Worm (Caenorhabditis elegans) whole organism, young adult: ENCODE results near the gene clec-133.

Source experiments
- C17E4.6 ChIP-seq: fragments of 200-800 bp; sonication (Bioruptor generic); IDR thresholded peaks from 2 replicates; pipeline ENCODE4 v1.3.6; 2022; ENCODE audit warnings: missing genetic modification reagents, missing genetic modification characterization, missing compliant biosample characterization
- F10E7.11 ChIP-seq: sonication (generic microtip); optimal IDR thresholded peaks from 2 replicates; lab custom pipeline; 2017; ENCODE audit warnings: mild to moderate bottlenecking, missing genetic modification characterization, moderate library complexity, missing compliant biosample characterization
- F57C9.4 ChIP-seq: sonication (generic microtip); optimal IDR thresholded peaks from 2 replicates; lab custom pipeline; 2017; ENCODE audit warnings: mild to moderate bottlenecking, missing genetic modification characterization, missing compliant biosample characterization
- T07F8.4 ChIP-seq: sonication (generic microtip); optimal IDR thresholded peaks from 2 replicates; lab custom pipeline; 2016; ENCODE audit warnings: mild to moderate bottlenecking, missing genetic modification characterization, moderate library complexity, missing compliant biosample characterization
- Y67H2A.10 ChIP-seq: fragments of 200-800 bp; sonication (Bioruptor generic); conservative IDR thresholded peaks from 2 replicates; pipeline ENCODE4 v1.3.6; 2022; ENCODE audit warnings: missing genetic modification reagents, missing genetic modification characterization, missing compliant biosample characterization
- Y95B8A.8 ChIP-seq: fragments of 200-800 bp; sonication (Bioruptor generic); IDR thresholded peaks from 2 replicates; pipeline ENCODE4 v1.3.6; 2022; ENCODE audit warnings: missing genetic modification reagents, missing genetic modification characterization, missing compliant biosample characterization
- ZK185.1 ChIP-seq: sonication (generic microtip); optimal IDR thresholded peaks from 2 replicates; lab custom pipeline; 2016; ENCODE audit warnings: mild to moderate bottlenecking, missing genetic modification characterization, missing compliant biosample characterization; ENCODE audit not compliant: poor library complexity, severe bottlenecking
- aptf-2 ChIP-seq: fragments of 200-800 bp; sonication (Bioruptor generic); conservative IDR thresholded peaks from 2 replicates; pipeline ENCODE4 v1.3.6; 2022; ENCODE audit warnings: missing genetic modification reagents, missing genetic modification characterization, missing compliant biosample characterization
- atf-7 ChIP-seq: sonication (generic microtip); optimal IDR thresholded peaks from 2 replicates; lab custom pipeline; 2017; ENCODE audit warnings: mild to moderate bottlenecking, missing genetic modification characterization, missing compliant biosample characterization
- attf-3 ChIP-seq: fragments of 200-800 bp; sonication (Bioruptor generic); conservative IDR thresholded peaks from 2 replicates; pipeline ENCODE4 v1.3.6; 2022; ENCODE audit warnings: missing genetic modification reagents, missing genetic modification characterization, missing compliant biosample characterization
- attf-5 ChIP-seq: fragments of 200-800 bp; sonication (Bioruptor generic); optimal IDR thresholded peaks from 2 replicates; lab custom pipeline; 2018; ENCODE audit warnings: mild to moderate bottlenecking, missing genetic modification characterization, missing compliant biosample characterization
- bed-2 ChIP-seq: fragments of 200-800 bp; sonication (Bioruptor generic); IDR thresholded peaks from 2 replicates; pipeline ENCODE4 v1.3.6; 2022; ENCODE audit warnings: missing genetic modification reagents, missing genetic modification characterization, missing compliant biosample characterization
- ceh-91 ChIP-seq: fragments of 200-800 bp; sonication (Bioruptor generic); IDR thresholded peaks from 2 replicates; pipeline ENCODE4 v1.3.6; 2022; ENCODE audit warnings: missing genetic modification reagents, missing genetic modification characterization, missing compliant biosample characterization
- efl-1 ChIP-seq: fragments of 150-350 bp; optimal IDR thresholded peaks from 2 replicates; lab custom pipeline; 2014; ENCODE audit warnings: missing biosample characterization, missing genetic modification reagents, missing genetic modification characterization
- egl-18 ChIP-seq: fragments of 200-800 bp; sonication (Bioruptor generic); IDR thresholded peaks from 2 replicates; pipeline ENCODE4 v1.3.6; 2022; ENCODE audit warnings: missing genetic modification reagents, missing genetic modification characterization, missing compliant biosample characterization
- ekl-4 ChIP-seq: fragments of 200-800 bp; sonication (Bioruptor generic); IDR thresholded peaks from 2 replicates; pipeline ENCODE4 v1.3.6; 2022; ENCODE audit warnings: missing genetic modification reagents, missing genetic modification characterization, missing compliant biosample characterization
- fkh-3 ChIP-seq: sonication (generic microtip); optimal IDR thresholded peaks from 2 replicates; lab custom pipeline; 2016; ENCODE audit warnings: mild to moderate bottlenecking, missing genetic modification characterization, missing compliant biosample characterization
- gei-17 ChIP-seq: fragments of 200-800 bp; sonication (Bioruptor generic); optimal IDR thresholded peaks from 2 replicates; lab custom pipeline; 2018; ENCODE audit warnings: mild to moderate bottlenecking, missing genetic modification characterization, missing compliant biosample characterization
- him-1 ChIP-seq: sonication (generic microtip); optimal IDR thresholded peaks from 2 replicates; lab custom pipeline; 2016; ENCODE audit warnings: missing genotype, missing genetic modification reagents, missing genetic modification characterization, missing compliant biosample characterization
- hlh-26 ChIP-seq: fragments of 200-800 bp; sonication (Bioruptor generic); conservative IDR thresholded peaks from 2 replicates; pipeline ENCODE4 v1.3.6; 2022; ENCODE audit warnings: missing genetic modification reagents, missing genetic modification characterization, missing compliant biosample characterization
- lin-54 ChIP-seq: fragments of 200-800 bp; sonication (Bioruptor generic); optimal IDR thresholded peaks from 2 replicates; lab custom pipeline; 2018; ENCODE audit warnings: mild to moderate bottlenecking, missing genetic modification characterization, missing compliant biosample characterization
- madf-10 ChIP-seq: sonication (generic microtip); optimal IDR thresholded peaks from 2 replicates; lab custom pipeline; 2016; ENCODE audit warnings: mild to moderate bottlenecking, missing genetic modification characterization, missing compliant biosample characterization
- nfya-1 ChIP-seq: sonication (generic microtip); optimal IDR thresholded peaks from 2 replicates; lab custom pipeline; 2017; ENCODE audit warnings: antibody characterized with exemption, missing compliant biosample characterization, missing genetic modification characterization, borderline replicate concordance; ENCODE audit not compliant: insufficient read depth
- nfya-2 ChIP-seq: fragments of 200-800 bp; sonication (Bioruptor generic); IDR thresholded peaks from 2 replicates; pipeline ENCODE4 v1.3.6; 2022; ENCODE audit warnings: missing genetic modification reagents, missing genetic modification characterization, missing compliant biosample characterization
- nhr-80 ChIP-seq: sonication (generic microtip); optimal IDR thresholded peaks from 2 replicates; lab custom pipeline; 2016; ENCODE audit warnings: missing genetic modification characterization, missing compliant biosample characterization
- tlf-1 ChIP-seq: fragments of 200-800 bp; sonication (Bioruptor generic); optimal IDR thresholded peaks from 2 replicates; lab custom pipeline; 2018; ENCODE audit warnings: mild to moderate bottlenecking, missing genetic modification characterization, missing compliant biosample characterization
- unc-130 ChIP-seq: sonication (generic microtip); optimal IDR thresholded peaks from 2 replicates; lab custom pipeline; 2016; ENCODE audit warnings: missing genetic modification reagents, missing genetic modification characterization, missing compliant biosample characterization
- xnd-1 ChIP-seq: sonication (generic microtip); optimal IDR thresholded peaks from 2 replicates; lab custom pipeline; 2016; ENCODE audit warnings: missing genotype, missing genetic modification reagents, missing genetic modification characterization, missing compliant biosample characterization
- zfh-2 ChIP-seq: fragments of 200-800 bp; sonication (Bioruptor generic); conservative IDR thresholded peaks from 2 replicates; pipeline ENCODE4 v1.3.6; 2022; ENCODE audit warnings: missing genetic modification reagents, missing genetic modification characterization, missing compliant biosample characterization

clec-133 gene

DNA sequence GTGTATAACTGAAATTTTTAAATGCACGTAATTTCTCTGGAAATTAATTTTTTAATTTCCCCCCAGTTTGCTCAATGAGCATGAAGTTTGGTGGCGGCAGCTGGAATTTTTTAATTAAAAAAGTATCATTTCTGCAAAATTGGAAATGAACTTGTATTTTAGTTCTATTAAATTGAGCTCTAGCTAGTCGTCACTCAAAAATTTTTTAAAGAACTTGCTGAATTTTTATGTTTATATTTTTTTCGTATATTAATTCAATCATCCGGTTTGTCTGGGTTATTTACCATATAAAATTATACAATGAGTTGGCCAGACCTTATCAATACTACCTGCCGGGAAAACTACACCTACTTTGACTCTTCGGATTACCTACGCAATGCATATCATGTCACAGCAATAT, 3.5 kb downstream of the clec-133 start, which contains the start of gene srh-59:
TSS of gene srh-59 (plus strand) at position 301 of the 400 bp plus-strand sequence.
- no peak for TF ChIP-seq ZK185.1 (tag; lab: Kevin White, UChicago)
- no peak for TF ChIP-seq attf-3 (GFP tag; lab: Robert Waterston, UW)
- TF ChIP-seq attf-5 (GFP tag; lab: Kevin White, UChicago): no peak
- no peak for TF ChIP-seq zfh-2 (GFP tag; lab: Robert Waterston, UW)
- no peak for TF ChIP-seq tlf-1 (GFP tag; lab: Kevin White, UChicago)
- no peak for TF ChIP-seq nfya-2 (GFP tag; lab: Robert Waterston, UW)
- no peak for TF ChIP-seq lin-54 (GFP tag; lab: Kevin White, UChicago)
- TF ChIP-seq Y95B8A.8: no peak
- TF ChIP-seq F57C9.4 (tag; lab: Kevin White, UChicago): no peak
- TF ChIP-seq egl-18 (GFP tag; lab: Robert Waterston, UW): no peak
- no peak for TF ChIP-seq nfya-1
- TF ChIP-seq F10E7.11 (tag; lab: Kevin White, UChicago): no peak
- TF ChIP-seq aptf-2: no peak
- no peak for TF ChIP-seq atf-7 (tag; lab: Kevin White, UChicago)

DNA sequence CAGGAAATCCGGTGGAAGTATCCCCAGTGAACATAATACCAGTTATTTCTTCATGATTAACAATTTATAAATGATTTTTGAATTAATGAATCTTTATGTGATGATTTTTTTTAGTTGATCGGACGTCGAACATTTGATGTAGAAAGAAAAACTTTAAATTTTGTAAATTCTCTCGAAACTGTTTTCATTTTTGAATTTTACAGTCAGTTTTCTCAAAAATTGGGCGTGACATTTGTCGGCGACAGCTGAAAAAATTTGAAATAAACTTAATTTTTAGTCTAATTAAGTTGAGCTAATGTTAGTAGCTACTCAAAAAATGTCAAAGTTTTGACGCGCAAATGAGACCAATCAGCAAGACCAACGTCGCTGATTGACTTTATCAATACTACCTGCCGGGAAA, 5.2 kb downstream of the clec-133 start, which contains the start of gene srh-60:
TSS of gene srh-60 (plus strand) at position 301 of the 400 bp plus-strand sequence.
- TF ChIP-seq ZK185.1 (tag; lab: Kevin White, UChicago): no peak
- TF ChIP-seq gei-17 (GFP tag; lab: Kevin White, UChicago): no peak
- no peak for TF ChIP-seq tlf-1 (GFP tag; lab: Kevin White, UChicago)
- no peak for TF ChIP-seq T07F8.4 (tag; lab: Kevin White, UChicago)
- TF ChIP-seq him-1 (tag; lab: Kevin White, UChicago): no peak
- TF ChIP-seq unc-130 (GFP tag; lab: Kevin White, UChicago): no peak

DNA sequence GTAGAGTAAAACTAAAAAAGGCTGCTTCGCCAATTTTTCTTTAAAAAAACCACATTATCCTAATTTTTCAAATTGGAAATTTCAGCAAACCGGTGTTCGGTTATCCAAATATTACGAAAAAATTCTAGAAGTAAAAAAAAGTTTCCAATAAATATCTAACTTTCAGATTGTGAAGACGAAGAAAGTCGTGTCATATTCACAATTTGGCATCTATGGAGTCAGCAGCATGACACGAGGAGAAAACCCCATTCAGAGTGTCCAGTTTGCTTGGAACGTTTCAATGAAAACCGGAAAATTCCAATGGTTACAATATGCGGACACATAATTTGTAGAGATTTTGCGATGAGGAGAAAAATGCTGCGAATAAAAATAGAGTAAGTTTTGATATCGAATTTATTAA, 17.1 kb downstream of the clec-133 start, which contains the start of gene Y49F6A.12:
TSS of gene Y49F6A.12 (plus strand) at position 301 of the 400 bp plus-strand sequence.
- TF ChIP-seq ceh-91 (GFP tag; lab: Robert Waterston, UW) (no peak), xnd-1 (tag; lab: Kevin White, UChicago) (no peak)
- TF ChIP-seq, all 124 proteins: peak for 0

ce11 chrII:3598721-3599120, 20.5 kb downstream of the clec-133 start, which contains the start of gene Y49F6A.11:
Gene Y49F6A.11, minus strand, starts transcription at chrII:3598821.
- no peak for TF ChIP-seq bed-2
- no peak for TF ChIP-seq ekl-4 (GFP tag; lab: Robert Waterston, UW)
- no peak for TF ChIP-seq unc-130 (GFP tag; lab: Kevin White, UChicago)
- no peak for TF ChIP-seq nfya-1
- TF ChIP-seq, all 124 proteins: peak for 0

DNA sequence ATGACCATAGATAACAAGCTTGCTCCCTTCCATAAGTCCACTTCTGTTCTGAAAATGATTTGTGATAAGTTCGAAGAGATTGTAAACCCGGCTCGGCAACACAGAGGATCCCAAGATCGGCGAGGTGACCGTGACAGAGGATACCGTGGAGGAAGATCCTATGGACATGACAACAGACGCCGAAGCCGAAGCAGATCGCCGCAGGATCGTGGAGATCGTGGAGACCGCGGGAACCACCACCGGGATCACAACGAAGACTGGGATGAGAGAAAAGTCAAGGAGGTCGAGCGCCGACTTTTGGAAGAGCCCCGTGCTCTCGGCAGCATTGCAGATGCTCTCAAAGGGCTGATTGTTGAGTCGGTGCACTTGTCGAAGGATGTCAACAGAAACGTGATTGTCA, 26.4 kb downstream of the clec-133 start:
- TF ChIP-seq fkh-3 (tag; lab: Kevin White, UChicago) (no peak), zfh-2 (GFP tag; lab: Robert Waterston, UW) (peak; percentile 71; the same call in 1 of the 2 replicates)

DNA sequence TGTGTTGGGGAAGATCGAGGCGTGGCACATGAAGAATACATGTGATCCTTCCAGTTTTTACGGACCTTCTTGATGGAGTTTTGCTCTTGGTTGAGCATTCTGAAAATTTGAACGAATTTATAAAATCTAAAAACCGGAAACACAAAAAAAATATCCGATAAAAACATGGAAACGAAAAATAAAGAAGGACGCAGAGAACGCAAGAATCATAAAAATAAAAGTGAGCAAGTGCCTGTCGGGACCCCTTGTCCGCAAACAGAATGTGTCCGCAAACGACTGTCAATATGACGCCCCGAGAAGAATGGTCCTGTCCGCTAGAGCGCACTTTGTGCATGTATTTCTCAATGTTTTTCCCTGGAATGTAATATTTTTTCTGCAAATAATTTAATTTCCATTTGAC, 31.5 kb downstream of the clec-133 start, which contains the start of gene Y49F6A.5:
TSS of gene Y49F6A.5 (minus strand) at position 101 of the 400 bp plus-strand sequence.
- TF ChIP-seq Y67H2A.10 (no peak), hlh-26 (no peak), nhr-80 (no peak), C17E4.6 (no peak), madf-10 (no peak), efl-1 (GFP tag; lab: Kevin White, UChicago) (peak; percentile 15)
- TF ChIP-seq, all 124 proteins: peak for 1
